Fruit fly (Drosophila melanogaster) whole organism, embryonic: ENCODE results near the gene CG15308.

Source experiments
- Atf6 ChIP-seq: fragments of 200-800 bp; sonication (Bioruptor generic); IDR thresholded peaks from 2 replicates; pipeline ENCODE4 v1.3.6; 2022; ENCODE audit warnings: missing biosample characterization, missing genetic modification characterization
- Bdp1 ChIP-seq: fragments of 200-800 bp; sonication (Bioruptor generic); optimal IDR thresholded peaks from 3 replicates; lab custom pipeline; 2016; ENCODE audit warnings: missing biosample characterization, missing genetic modification characterization
- CG10147 ChIP-seq: fragments of 200-800 bp; sonication (Bioruptor generic); optimal IDR thresholded peaks from 2 replicates; lab custom pipeline; 2019; ENCODE audit warnings: missing biosample characterization, mild to moderate bottlenecking, missing genetic modification characterization, moderate library complexity
- CG12104 ChIP-seq: fragments of 200-800 bp; sonication (Bioruptor generic); optimal IDR thresholded peaks from 3 replicates; lab custom pipeline; 2016; ENCODE audit warnings: missing biosample characterization, missing genetic modification characterization
- CG13123 ChIP-seq: fragments of 200-800 bp; sonication (Bioruptor generic); optimal IDR thresholded peaks from 2 replicates; lab custom pipeline; 2016; ENCODE audit warnings: missing biosample characterization, missing genetic modification characterization
- CG13624 ChIP-seq: fragments of 200-800 bp; sonication (Bioruptor generic); optimal IDR thresholded peaks from 2 replicates; lab custom pipeline; 2016; ENCODE audit warnings: missing biosample characterization, missing genetic modification characterization
- CG13894 ChIP-seq: fragments of 200-800 bp; sonication (Bioruptor generic); optimal IDR thresholded peaks from 3 replicates; lab custom pipeline; 2018; ENCODE audit warnings: missing biosample characterization, mild to moderate bottlenecking, missing genetic modification characterization, moderate library complexity
- CG1647 ChIP-seq: fragments of 200-800 bp; sonication (Bioruptor generic); optimal IDR thresholded peaks from 3 replicates; lab custom pipeline; 2016; ENCODE audit warnings: missing biosample characterization, missing genetic modification characterization
- CG17186 ChIP-seq: fragments of 200-800 bp; sonication (Bioruptor generic); optimal IDR thresholded peaks from 3 replicates; lab custom pipeline; 2017; ENCODE audit warnings: missing biosample characterization, missing genetic modification reagents, missing genetic modification characterization
- CG17359 ChIP-seq: fragments of 200-800 bp; sonication (Bioruptor generic); optimal IDR thresholded peaks from 3 replicates; lab custom pipeline; 2018; ENCODE audit warnings: missing biosample characterization, mild to moderate bottlenecking, missing genetic modification characterization, moderate library complexity
- CG2129 ChIP-seq: fragments of 200-800 bp; sonication (Bioruptor generic); IDR thresholded peaks from 2 replicates; pipeline ENCODE4 v1.3.6; 2022; ENCODE audit warnings: missing biosample characterization, missing genetic modification characterization; ENCODE audit not compliant: partially characterized antibody
- CG2199 ChIP-seq: fragments of 200-800 bp; sonication (Bioruptor generic); IDR thresholded peaks from 3 replicates; pipeline ENCODE4 v1.3.6; 2022; ENCODE audit warnings: missing biosample characterization, missing genetic modification characterization
- CG2202 ChIP-seq: fragments of 200-800 bp; sonication (Bioruptor generic); optimal IDR thresholded peaks from 2 replicates; lab custom pipeline; 2018; ENCODE audit warnings: missing biosample characterization, mild to moderate bottlenecking, missing genetic modification characterization
- CG2875 ChIP-seq: fragments of 200-800 bp; sonication (Bioruptor generic); optimal IDR thresholded peaks from 2 replicates; lab custom pipeline; 2017; ENCODE audit warnings: missing biosample characterization, mild to moderate bottlenecking, missing genetic modification characterization, missing genetic modification reagents
- CG30431 ChIP-seq: fragments of 200-800 bp; sonication (Bioruptor generic); optimal IDR thresholded peaks from 2 replicates; lab custom pipeline; 2017; ENCODE audit warnings: missing biosample characterization, missing genetic modification characterization
- CG31224 ChIP-seq: fragments of 200-800 bp; sonication (Bioruptor generic); IDR thresholded peaks from 2 replicates; pipeline ENCODE4 v1.3.6; 2022; ENCODE audit warnings: missing biosample characterization, missing genetic modification characterization
- CG31365 ChIP-seq: fragments of 200-800 bp; sonication (Bioruptor generic); optimal IDR thresholded peaks from 2 replicates; lab custom pipeline; 2018; ENCODE audit warnings: missing biosample characterization, mild to moderate bottlenecking, missing genetic modification characterization
- CG4404 ChIP-seq: fragments of 200-800 bp; sonication (Bioruptor generic); IDR thresholded peaks from 2 replicates; pipeline ENCODE4 v1.3.6; 2022; ENCODE audit warnings: missing biosample characterization, missing genetic modification characterization
- CG4617 ChIP-seq: fragments of 200-800 bp; sonication (Bioruptor generic); optimal IDR thresholded peaks from 3 replicates; lab custom pipeline; 2016; ENCODE audit warnings: missing biosample characterization, missing genetic modification characterization, borderline replicate concordance
- CG6765 ChIP-seq: fragments of 200-800 bp; sonication (Bioruptor generic); optimal IDR thresholded peaks from 3 replicates; lab custom pipeline; 2017; ENCODE audit warnings: missing biosample characterization, mild to moderate bottlenecking, missing genetic modification characterization
- CG7745 ChIP-seq: fragments of 200-800 bp; sonication (Bioruptor generic); optimal IDR thresholded peaks from 2 replicates; lab custom pipeline; 2018; ENCODE audit warnings: missing biosample characterization, mild to moderate bottlenecking, missing genetic modification characterization, moderate library complexity
- CG8089 ChIP-seq: fragments of 200-800 bp; sonication (Bioruptor generic); optimal IDR thresholded peaks from 3 replicates; lab custom pipeline; 2016; ENCODE audit warnings: missing biosample characterization, missing genetic modification characterization
- CG8290 ChIP-seq, 3 experiments: fragments of 200-800 bp; sonication (Bioruptor generic); optimal IDR thresholded peaks; 2 replicates each; lab custom pipeline; 2016 to 2019; ENCODE audit warnings: missing biosample characterization in 3 of 3, missing genetic modification characterization in 3 of 3, mild to moderate bottlenecking in 2 of 3, moderate library complexity in 1 of 3
- CG8944 ChIP-seq: fragments of 200-800 bp; sonication (Bioruptor generic); optimal IDR thresholded peaks from 3 replicates; lab custom pipeline; 2016; ENCODE audit warnings: missing biosample characterization, missing genetic modification characterization
- CG9437 ChIP-seq: fragments of 200-800 bp; sonication (Bioruptor generic); optimal IDR thresholded peaks from 2 replicates; lab custom pipeline; 2018; ENCODE audit warnings: missing biosample characterization, mild to moderate bottlenecking, missing genetic modification characterization
- CG9797 ChIP-seq: fragments of 200-800 bp; sonication (Bioruptor generic); optimal IDR thresholded peaks from 3 replicates; lab custom pipeline; 2018; ENCODE audit warnings: missing biosample characterization, mild to moderate bottlenecking, missing genetic modification characterization
- CG9876 ChIP-seq: fragments of 200-800 bp; sonication (Bioruptor generic); optimal IDR thresholded peaks from 2 replicates; lab custom pipeline; 2016; ENCODE audit warnings: missing biosample characterization, missing genetic modification characterization
- D19A ChIP-seq: fragments of 200-800 bp; optimal IDR thresholded peaks from 3 replicates; lab custom pipeline; 2019; ENCODE audit warnings: missing biosample characterization, mild to moderate bottlenecking, missing genetic modification characterization, moderate library complexity
- Dek ChIP-seq: fragments of 200-800 bp; sonication (Bioruptor generic); optimal IDR thresholded peaks from 3 replicates; lab custom pipeline; 2019; ENCODE audit warnings: missing biosample characterization, mild to moderate bottlenecking, missing genetic modification characterization, moderate library complexity
- Eip74EF ChIP-seq, 2 experiments: fragments of 200-800 bp in 1 of 2; fragments of >200 bp in 1 of 2; sonication (Bioruptor generic) in 1 of 2; optimal IDR thresholded peaks; 2 replicates each; lab custom pipeline; 2017 to 2019; ENCODE audit warnings: missing biosample characterization in 2 of 2, missing genetic modification characterization in 2 of 2, mild to moderate bottlenecking in 1 of 2, moderate library complexity in 1 of 2
- GATAe ChIP-seq: fragments of 200-800 bp; sonication (Bioruptor generic); conservative IDR thresholded peaks from 2 replicates; pipeline ENCODE4 v1.3.6; 2022; ENCODE audit warnings: missing biosample characterization, missing genetic modification characterization
- Hey ChIP-seq: fragments of 200-800 bp; sonication (Bioruptor generic); optimal IDR thresholded peaks from 3 replicates; lab custom pipeline; 2018; ENCODE audit warnings: missing biosample characterization, mild to moderate bottlenecking, missing genetic modification characterization
- Hmx ChIP-seq: fragments of 200-800 bp; sonication (Bioruptor generic); optimal IDR thresholded peaks from 2 replicates; lab custom pipeline; 2016; ENCODE audit warnings: missing biosample characterization, missing genetic modification characterization
- Sox100B ChIP-seq: fragments of 200-800 bp; sonication (Bioruptor generic); optimal IDR thresholded peaks from 3 replicates; lab custom pipeline; 2018; ENCODE audit warnings: missing biosample characterization, mild to moderate bottlenecking, missing genetic modification characterization
- az2 ChIP-seq: fragments of 200-800 bp; sonication (Bioruptor generic); optimal IDR thresholded peaks from 3 replicates; lab custom pipeline; 2016; ENCODE audit warnings: missing biosample characterization, missing genetic modification characterization
- cwo ChIP-seq: fragments of 200-800 bp; sonication (Bioruptor generic); optimal IDR thresholded peaks from 3 replicates; lab custom pipeline; 2017; ENCODE audit warnings: missing biosample characterization, missing genetic modification characterization, mild to moderate bottlenecking, moderate library complexity, missing genetic modification reagents
- ems ChIP-seq: fragments of 200-800 bp; sonication (Bioruptor generic); optimal IDR thresholded peaks from 3 replicates; lab custom pipeline; 2016; ENCODE audit warnings: missing biosample characterization, missing genetic modification characterization
- gce ChIP-seq: fragments of 200-800 bp; sonication (Bioruptor generic); IDR thresholded peaks from 3 replicates; pipeline ENCODE4 v1.3.6; 2022; ENCODE audit warnings: missing biosample characterization, missing genetic modification characterization
- gcm ChIP-seq: fragments of 200-800 bp; sonication (Bioruptor generic); optimal IDR thresholded peaks from 2 replicates; lab custom pipeline; 2019; ENCODE audit warnings: missing biosample characterization, mild to moderate bottlenecking, missing genetic modification characterization, moderate library complexity
- gcm2 ChIP-seq: fragments of 200-800 bp; sonication (Bioruptor generic); optimal IDR thresholded peaks from 2 replicates; lab custom pipeline; 2016; ENCODE audit warnings: missing biosample characterization, missing genetic modification characterization
- gsb-n ChIP-seq: fragments of 200-800 bp; sonication (Bioruptor generic); optimal IDR thresholded peaks from 3 replicates; lab custom pipeline; 2018; ENCODE audit warnings: missing biosample characterization, mild to moderate bottlenecking, missing genetic modification characterization
- ham ChIP-seq: fragments of 200-800 bp; sonication (Bioruptor generic); IDR thresholded peaks from 2 replicates; pipeline ENCODE4 v1.3.6; 2022; ENCODE audit warnings: missing biosample characterization, missing genetic modification characterization
- ken ChIP-seq: fragments of 200-800 bp; sonication (Bioruptor generic); IDR thresholded peaks from 3 replicates; pipeline ENCODE4 v1.3.6; 2022; ENCODE audit warnings: missing biosample characterization, missing genetic modification characterization
- mirr ChIP-seq: fragments of 200-800 bp; sonication (Bioruptor generic); optimal IDR thresholded peaks from 3 replicates; lab custom pipeline; 2018; ENCODE audit warnings: missing biosample characterization, mild to moderate bottlenecking, missing genetic modification characterization
- odd ChIP-seq: fragments of 200-800 bp; sonication (Bioruptor generic); optimal IDR thresholded peaks from 2 replicates; lab custom pipeline; 2017; ENCODE audit warnings: missing biosample characterization, mild to moderate bottlenecking, missing genetic modification characterization
- slbo ChIP-seq: fragments of 200-800 bp; sonication (Bioruptor generic); IDR thresholded peaks from 2 replicates; pipeline ENCODE4 v1.3.6; 2022; ENCODE audit warnings: missing biosample characterization, missing genetic modification characterization
- sna ChIP-seq: fragments of 200-800 bp; sonication (Bioruptor generic); IDR thresholded peaks from 2 replicates; pipeline ENCODE4 v1.3.6; 2022; ENCODE audit warnings: missing biosample characterization, missing genetic modification characterization; ENCODE audit not compliant: partially characterized antibody
- trem ChIP-seq: fragments of 200-800 bp; optimal IDR thresholded peaks from 3 replicates; lab custom pipeline; 2019; ENCODE audit warnings: missing biosample characterization, mild to moderate bottlenecking, missing genetic modification characterization, moderate library complexity
- ttk ChIP-seq: fragments of 200-800 bp; sonication (Bioruptor generic); IDR thresholded peaks from 2 replicates; pipeline ENCODE4 v2.1.2; 2022; ENCODE audit warnings: missing biosample characterization, missing genetic modification characterization

CG15308 gene

DNA sequence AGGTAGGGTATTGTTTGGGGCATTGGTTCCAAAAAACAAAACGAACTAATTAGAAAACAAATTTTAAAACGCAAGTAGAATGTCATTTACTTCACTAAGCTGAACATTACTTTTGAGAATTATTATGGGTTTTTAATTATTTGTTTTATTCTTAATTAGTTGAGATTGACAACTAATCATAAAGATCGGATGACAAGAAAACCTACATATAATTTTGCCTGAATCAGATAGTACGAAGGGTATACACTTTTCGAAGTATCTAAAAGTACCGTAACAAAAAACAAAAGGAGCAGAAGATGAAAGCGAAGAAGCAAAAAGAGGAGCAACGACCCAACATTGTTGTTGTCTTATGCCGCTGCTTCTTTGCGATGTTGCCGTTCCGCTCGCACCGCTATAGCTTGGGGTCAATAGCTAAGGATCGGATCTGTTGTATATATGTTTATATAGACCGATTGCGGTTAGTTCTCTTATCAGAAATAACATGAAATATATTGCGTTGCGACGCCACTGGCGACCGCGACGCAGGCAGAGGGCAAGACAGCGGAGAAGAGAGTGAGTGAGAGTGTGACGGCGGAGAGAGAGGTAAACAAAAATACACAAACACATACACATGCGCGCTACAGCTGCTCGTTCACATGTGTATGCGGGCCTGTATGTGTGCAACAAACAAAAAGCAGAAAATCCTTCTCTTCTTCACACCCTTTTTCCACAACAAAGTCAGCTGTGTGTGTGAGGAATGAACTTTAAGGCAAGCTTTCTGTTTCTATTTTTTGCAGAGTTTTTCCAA lies 7.6 kb downstream of the CG15308 start (continued):
- no peak for TF ChIP-seq CG2129 (GFP tag; lab: Robert Waterston, UW)
- peak; percentile 59 for TF ChIP-seq CG10147
- TF ChIP-seq CG9437 (GFP tag; lab: Kevin White, UChicago), result peak; percentile 56
- TF ChIP-seq sna (GFP tag; lab: Robert Waterston, UW), result no peak
- peak; percentile 25 for TF ChIP-seq ems (GFP tag; lab: Kevin White, UChicago)
- peak; percentile 47; the same call in 1 of the 2 replicates for TF ChIP-seq Atf6 (GFP tag; lab: Robert Waterston, UW)
- no peak for TF ChIP-seq CG17186
- TF ChIP-seq GATAe (GFP tag; lab: Robert Waterston, UW), result no peak
- TF ChIP-seq CG2202 (tag; lab: Kevin White, UChicago), result peak; percentile 19
- no peak for TF ChIP-seq CG6765
- no peak for TF ChIP-seq CG1647 (GFP tag; lab: Kevin White, UChicago)
- TF ChIP-seq az2 (GFP tag; lab: Kevin White, UChicago), result peak; percentile 30
- TF ChIP-seq Eip74EF (GFP tag; optimal IDR thresholded peaks at IDR 0.05; lab: Kevin White, UChicago), result peak in 1 of 2 experiments; percentile 1
- peak; percentile 18 for TF ChIP-seq gsb-n (tag; lab: Kevin White, UChicago)
- TF ChIP-seq CG13894 (tag; lab: Kevin White, UChicago), result peak; percentile 87
- no peak for TF ChIP-seq CG13123 (GFP tag; lab: Kevin White, UChicago)
- TF ChIP-seq Sox100B (GFP tag; lab: Kevin White, UChicago), result peak; percentile 67
- TF ChIP-seq cwo (GFP tag; lab: Kevin White, UChicago), result peak; percentile 58
- peak; percentile 73 for TF ChIP-seq Dek
- TF ChIP-seq D19A (tag; lab: Kevin White, UChicago), result peak; percentile 99
- TF ChIP-seq Bdp1 (GFP tag; lab: Kevin White, UChicago), result no peak
- TF ChIP-seq Hey, result no peak
- TF ChIP-seq ken (GFP tag; lab: Robert Waterston, UW), result no peak
- no peak for TF ChIP-seq CG4404
- TF ChIP-seq mirr, result peak; percentile 19
- no peak for TF ChIP-seq gcm2 (GFP tag; lab: Kevin White, UChicago)
- TF ChIP-seq CG4617, result no peak
- TF ChIP-seq CG31224 (GFP tag; lab: Robert Waterston, UW), result no peak
- no peak for TF ChIP-seq CG8089 (GFP tag; lab: Kevin White, UChicago)
- TF ChIP-seq CG12104 (GFP tag; lab: Kevin White, UChicago), result peak; percentile 20
- no peak for TF ChIP-seq CG2199 (GFP tag; lab: Robert Waterston, UW)
- TF ChIP-seq CG17359 (tag; lab: Kevin White, UChicago), result peak; percentile 68
- TF ChIP-seq CG30431 (GFP tag; lab: Kevin White, UChicago), result peak; percentile 18
- TF ChIP-seq CG2875 (GFP tag; lab: Kevin White, UChicago), result peak; percentile 9
- peak; percentile 11 for TF ChIP-seq CG8290 (GFP tag; optimal IDR thresholded peaks at IDR 0.05; lab: Kevin White, UChicago)
- no peak for TF ChIP-seq CG8290 (tag; optimal IDR thresholded peaks at IDR 0.05; lab: Kevin White, UChicago)
- TF ChIP-seq gce (GFP tag; lab: Robert Waterston, UW), result no peak
- TF ChIP-seq CG31365, result no peak
- no peak for TF ChIP-seq odd (GFP tag; lab: Kevin White, UChicago)
- no peak for TF ChIP-seq ham (GFP tag; lab: Robert Waterston, UW)
- TF ChIP-seq CG9876 (GFP tag; lab: Kevin White, UChicago), result no peak
- TF ChIP-seq CG13624 (GFP tag; lab: Kevin White, UChicago), result peak; percentile 38
- TF ChIP-seq CG8944 (GFP tag; lab: Kevin White, UChicago), result no peak
- peak; percentile 62 for TF ChIP-seq slbo (GFP tag; lab: Robert Waterston, UW)
- TF ChIP-seq ttk, result no peak
- peak; percentile 8 for TF ChIP-seq gcm (GFP tag; lab: Kevin White, UChicago)
- TF ChIP-seq CG7745, result no peak
- peak; percentile 43 for TF ChIP-seq trem (tag; lab: Kevin White, UChicago)
- TF ChIP-seq CG9797, result no peak
- peak; percentile 19 for TF ChIP-seq Hmx (GFP tag; lab: Kevin White, UChicago)
